Worm (Caenorhabditis elegans) whole organism, late embryonic: Measurements from ENCODE around the gene F46H6.5.

Source experiments
- K02D7.2 ChIP-seq: sonication (generic microtip); optimal IDR thresholded peaks from 2 replicates; lab custom pipeline; 2017; ENCODE audit warnings: mild to moderate bottlenecking, missing genetic modification characterization, missing compliant biosample characterization
- K09A11.1 ChIP-seq: sonication (generic microtip); optimal IDR thresholded peaks from 2 replicates; lab custom pipeline; 2017; ENCODE audit warnings: antibody characterized with exemption, mild to moderate bottlenecking, missing genetic modification characterization, missing compliant biosample characterization; ENCODE audit not compliant: insufficient read depth
- Y22D7AL.16 ChIP-seq: sonication (generic microtip); optimal IDR thresholded peaks from 2 replicates; lab custom pipeline; 2016; ENCODE audit warnings: missing genetic modification characterization, missing compliant biosample characterization
- ahr-1 ChIP-seq: sonication (generic microtip); optimal IDR thresholded peaks from 2 replicates; lab custom pipeline; 2016; ENCODE audit warnings: missing genetic modification characterization, missing compliant biosample characterization
- ceh-14 ChIP-seq: sonication (generic microtip); optimal IDR thresholded peaks from 2 replicates; lab custom pipeline; 2016; ENCODE audit warnings: missing genotype, missing genetic modification characterization, missing compliant biosample characterization
- ceh-18 ChIP-seq: sonication (generic microtip); optimal IDR thresholded peaks from 2 replicates; lab custom pipeline; 2016; ENCODE audit warnings: missing genetic modification characterization, missing compliant biosample characterization
- ceh-2 ChIP-seq: sonication (generic microtip); optimal IDR thresholded peaks from 2 replicates; lab custom pipeline; 2016; ENCODE audit warnings: missing genotype, missing genetic modification characterization, missing compliant biosample characterization
- ceh-30 ChIP-seq: fragments of 150-350 bp; optimal IDR thresholded peaks from 2 replicates; lab custom pipeline; 2014; ENCODE audit warnings: missing biosample characterization, missing genetic modification characterization
- ceh-6 ChIP-seq: fragments of 200-800 bp; sonication (Bioruptor generic); optimal IDR thresholded peaks from 2 replicates; lab custom pipeline; 2018; ENCODE audit warnings: mild to moderate bottlenecking, missing genetic modification characterization, missing compliant biosample characterization
- dmd-4 ChIP-seq: sonication (generic microtip); optimal IDR thresholded peaks from 2 replicates; lab custom pipeline; 2016; ENCODE audit warnings: borderline replicate concordance, missing genetic modification characterization, missing compliant biosample characterization
- dve-1 ChIP-seq: sonication (generic microtip); optimal IDR thresholded peaks from 2 replicates; lab custom pipeline; 2017; ENCODE audit warnings: antibody characterized with exemption, mild to moderate bottlenecking, missing genetic modification characterization, missing compliant biosample characterization
- elt-2 ChIP-seq: sonication (generic microtip); optimal IDR thresholded peaks from 2 replicates; lab custom pipeline; 2016; ENCODE audit warnings: missing genetic modification reagents, missing genetic modification characterization, missing compliant biosample characterization
- elt-4 ChIP-seq: sonication (generic microtip); optimal IDR thresholded peaks from 2 replicates; lab custom pipeline; 2016; ENCODE audit warnings: missing genetic modification characterization, missing compliant biosample characterization
- ets-4 ChIP-seq: sonication (generic microtip); optimal IDR thresholded peaks from 2 replicates; lab custom pipeline; 2016; ENCODE audit warnings: missing genetic modification characterization, missing compliant biosample characterization
- eyg-1 ChIP-seq: sonication (generic microtip); optimal IDR thresholded peaks from 2 replicates; lab custom pipeline; 2016; ENCODE audit warnings: missing genotype, missing genetic modification characterization, missing compliant biosample characterization
- fax-1 ChIP-seq: sonication (generic microtip); optimal IDR thresholded peaks from 2 replicates; lab custom pipeline; 2016; ENCODE audit warnings: missing genotype, missing genetic modification characterization, missing compliant biosample characterization
- fkh-6 ChIP-seq: sonication (generic microtip); optimal IDR thresholded peaks from 2 replicates; lab custom pipeline; 2016; ENCODE audit warnings: missing genetic modification characterization, missing compliant biosample characterization
- gmeb-2 ChIP-seq: sonication (generic microtip); optimal IDR thresholded peaks from 2 replicates; lab custom pipeline; 2016; ENCODE audit warnings: missing genetic modification characterization, inconsistent platforms, missing compliant biosample characterization
- hlh-13 ChIP-seq: fragments of 200-800 bp; sonication (Bioruptor generic); optimal IDR thresholded peaks from 2 replicates; lab custom pipeline; 2018; ENCODE audit warnings: mild to moderate bottlenecking, missing genetic modification characterization, missing compliant biosample characterization
- hlh-15 ChIP-seq: sonication (generic microtip); optimal IDR thresholded peaks from 2 replicates; lab custom pipeline; 2016; ENCODE audit warnings: missing genetic modification characterization, missing compliant biosample characterization
- mec-3 ChIP-seq: sonication (generic microtip); optimal IDR thresholded peaks from 2 replicates; lab custom pipeline; 2016; ENCODE audit warnings: borderline replicate concordance, missing genetic modification characterization, missing compliant biosample characterization
- nhr-11 ChIP-seq: fragments of 150-350 bp; optimal IDR thresholded peaks from 2 replicates; lab custom pipeline; 2014; ENCODE audit warnings: missing biosample characterization, missing genetic modification characterization
- odd-2 ChIP-seq: sonication (generic microtip); optimal IDR thresholded peaks from 2 replicates; lab custom pipeline; 2017; ENCODE audit warnings: antibody characterized with exemption, mild to moderate bottlenecking, missing genetic modification characterization, missing compliant biosample characterization
- pag-3 ChIP-seq: sonication (generic microtip); optimal IDR thresholded peaks from 2 replicates; lab custom pipeline; 2016; ENCODE audit warnings: missing compliant biosample characterization, missing genetic modification characterization, borderline replicate concordance
- pat-9 ChIP-seq: fragments of 200-800 bp; sonication (Bioruptor generic); optimal IDR thresholded peaks from 2 replicates; lab custom pipeline; 2018; ENCODE audit warnings: mild to moderate bottlenecking, missing genetic modification characterization, moderate library complexity, missing compliant biosample characterization
- pax-1 ChIP-seq: fragments of 150-350 bp; optimal IDR thresholded peaks from 2 replicates; lab custom pipeline; 2014; ENCODE audit warnings: missing biosample characterization, missing genetic modification characterization
- pha-4 ChIP-seq: fragments of 150-350 bp; optimal IDR thresholded peaks from 2 replicates; lab custom pipeline; 2018; ENCODE audit warnings: missing biosample characterization, missing genetic modification reagents, missing genetic modification characterization
- pros-1 ChIP-seq: fragments of 150-350 bp; optimal IDR thresholded peaks from 2 replicates; lab custom pipeline; 2014; ENCODE audit warnings: missing biosample characterization, missing genetic modification reagents, missing genetic modification characterization
- rnt-1 ChIP-seq: sonication (generic microtip); optimal IDR thresholded peaks from 2 replicates; lab custom pipeline; 2016; ENCODE audit warnings: missing genetic modification characterization, missing compliant biosample characterization
- sdc-2 ChIP-seq: sonication (generic microtip); optimal IDR thresholded peaks from 2 replicates; lab custom pipeline; 2016; ENCODE audit warnings: missing genotype, missing genetic modification characterization, missing compliant biosample characterization
- sox-2 ChIP-seq: fragments of 200-800 bp; sonication (Bioruptor generic); IDR thresholded peaks from 2 replicates; pipeline ENCODE4 v1.3.6; 2022; ENCODE audit warnings: missing genetic modification reagents, missing genetic modification characterization, missing compliant biosample characterization
- syd-9 ChIP-seq: sonication (generic microtip); optimal IDR thresholded peaks from 2 replicates; lab custom pipeline; 2016; ENCODE audit warnings: mild to moderate bottlenecking, missing genetic modification characterization, moderate library complexity, missing compliant biosample characterization
- tbx-2 ChIP-seq: sonication (generic microtip); optimal IDR thresholded peaks from 2 replicates; lab custom pipeline; 2016; ENCODE audit warnings: missing genetic modification characterization, missing compliant biosample characterization
- ttx-3 ChIP-seq: sonication (generic microtip); optimal IDR thresholded peaks from 2 replicates; lab custom pipeline; 2016; ENCODE audit warnings: missing genetic modification reagents, missing genetic modification characterization, missing compliant biosample characterization
- unc-3 ChIP-seq, 2 experiments: fragments of 200-800 bp in 1 of 2; sonication (Bioruptor generic) in 1 of 2; sonication (generic microtip) in 1 of 2; conservative IDR thresholded peaks in 1 of 2; optimal IDR thresholded peaks in 1 of 2; 2 replicates each; pipeline versions ENCODE4 v1.3.6 to Lab custom; 2016 to 2022; ENCODE audit warnings: missing compliant biosample characterization in 2 of 2, missing genetic modification characterization in 2 of 2, missing genetic modification reagents in 1 of 2
- unc-42 ChIP-seq: sonication (generic microtip); optimal IDR thresholded peaks from 2 replicates; lab custom pipeline; 2016; ENCODE audit warnings: missing genotype, missing genetic modification characterization, missing compliant biosample characterization
- unc-55 ChIP-seq: sonication (generic microtip); optimal IDR thresholded peaks from 2 replicates; lab custom pipeline; 2017; ENCODE audit warnings: missing biosample characterization, missing genetic modification reagents, missing genetic modification characterization
- ztf-16 ChIP-seq: sonication (generic microtip); optimal IDR thresholded peaks from 2 replicates; lab custom pipeline; 2017; ENCODE audit warnings: missing genetic modification characterization, missing compliant biosample characterization

F46H6.5 gene

DNA sequence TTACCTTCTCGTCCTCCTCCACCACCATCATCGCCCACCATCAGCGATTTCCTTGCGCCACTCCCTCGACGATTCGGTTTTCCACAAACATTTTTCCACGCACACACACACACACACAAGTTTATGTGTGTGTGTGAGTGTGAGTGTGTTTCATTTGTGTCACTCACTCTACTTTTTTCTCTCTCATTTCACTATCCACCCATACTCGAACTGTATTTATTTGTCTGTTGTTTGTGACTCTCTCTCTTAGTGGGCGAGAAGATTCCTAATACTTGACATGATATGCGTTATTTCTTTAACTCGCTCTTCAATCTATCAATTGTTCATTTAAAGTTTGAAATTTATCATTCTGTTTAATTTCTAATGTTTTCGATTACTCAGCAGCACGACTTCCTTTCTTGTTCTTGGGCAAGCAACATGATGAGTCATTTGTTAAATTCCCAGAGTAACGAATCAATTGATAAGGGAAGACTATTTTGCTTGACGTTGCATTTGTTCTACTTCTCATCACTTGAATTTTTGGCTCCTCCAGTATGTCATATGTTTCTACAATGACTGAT, 15.2 kb upstream of the F46H6.5 start:
- TF ChIP-seq nhr-11 (no peak), sox-2 (GFP tag; lab: Robert Waterston, UW) (no peak), ceh-2 (no peak), ceh-6 (GFP tag; lab: Kevin White, UChicago) (no peak), K02D7.2 (no peak), elt-4 (tag; lab: Kevin White, UChicago) (no peak), ceh-18 (tag; lab: Kevin White, UChicago) (peak; percentile 10)

DNA sequence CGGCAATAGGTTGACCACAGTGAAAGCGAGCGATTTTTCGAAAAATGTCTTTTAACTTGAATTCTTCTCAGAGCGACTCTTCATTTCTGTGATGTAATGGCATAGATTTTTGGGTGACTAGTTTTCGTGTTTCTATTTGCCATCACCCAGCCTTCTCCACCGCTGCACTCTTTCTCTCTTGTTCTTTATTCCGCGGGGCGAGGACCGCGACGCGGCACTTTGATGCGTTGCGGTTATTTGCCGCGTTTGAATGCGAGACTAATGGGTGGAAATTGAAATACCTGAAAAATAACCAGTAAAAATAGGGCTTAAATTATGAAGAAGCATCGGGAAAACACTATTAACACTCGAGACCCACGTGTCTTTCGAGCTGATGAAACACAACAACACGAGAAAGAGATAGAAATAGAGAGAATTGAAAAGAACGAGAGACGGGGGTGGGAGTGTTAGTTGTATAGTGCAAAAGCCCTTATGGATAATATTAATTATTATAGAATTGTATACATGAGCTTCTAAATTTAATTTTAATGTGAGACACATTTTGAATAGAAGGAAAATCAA, 12.2 kb upstream of the F46H6.5 start, which contains the start of gene dgk-2:
Gene dgk-2, minus strand, starts transcription at position 281 of the 561 bp plus-strand sequence.
- TF ChIP-seq tbx-2 (tag; lab: Kevin White, UChicago) (peak; percentile 26), gmeb-2 (no peak), dmd-4 (tag; lab: Kevin White, UChicago) (peak; percentile 0), unc-55 (GFP tag; lab: Kevin White, UChicago) (peak; percentile 40), sdc-2 (tag; lab: Kevin White, UChicago) (peak; percentile 12), rnt-1 (tag; lab: Kevin White, UChicago) (peak; percentile 13), syd-9 (tag; lab: Kevin White, UChicago) (no peak), unc-42 (tag; lab: Kevin White, UChicago) (peak; percentile 28), pha-4 (no peak), Y22D7AL.16 (tag; lab: Kevin White, UChicago) (no peak), ceh-6 (GFP tag; lab: Kevin White, UChicago) (no peak), pag-3 (tag; lab: Kevin White, UChicago) (no peak), ets-4 (tag; lab: Kevin White, UChicago) (no peak)

DNA sequence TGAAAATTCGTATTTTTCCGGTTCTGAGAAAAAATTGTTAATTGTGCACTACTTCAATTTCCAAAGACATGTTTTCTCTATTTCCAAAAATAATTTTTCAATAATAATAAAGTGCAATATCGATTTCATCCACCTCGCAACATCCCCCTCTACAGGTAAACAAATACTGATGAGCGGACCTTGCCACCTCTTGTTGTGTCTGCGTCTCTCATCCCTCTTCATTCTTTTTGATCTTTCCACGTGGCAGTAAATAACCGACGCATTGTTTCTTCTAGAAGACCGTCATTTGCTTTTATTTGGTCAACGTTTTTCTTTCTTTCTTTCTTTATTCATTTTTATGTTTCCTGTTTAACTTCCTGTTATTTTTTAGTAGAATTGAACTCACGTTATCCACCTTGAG, 11.3 kb upstream of the F46H6.5 start:
- TF ChIP-seq hlh-15 (tag; lab: Kevin White, UChicago), result no peak
- no peak for TF ChIP-seq ahr-1 (tag; lab: Kevin White, UChicago)
- TF ChIP-seq hlh-13, result no peak
- TF ChIP-seq ttx-3 (tag; lab: Kevin White, UChicago), result no peak
- TF ChIP-seq mec-3 (tag; lab: Kevin White, UChicago), result no peak
- TF ChIP-seq ceh-6 (GFP tag; lab: Kevin White, UChicago), result no peak
- TF ChIP-seq syd-9 (tag; lab: Kevin White, UChicago), result no peak
- no peak for TF ChIP-seq ztf-16 (tag; lab: Kevin White, UChicago)
- TF ChIP-seq pag-3 (tag; lab: Kevin White, UChicago), result no peak
- TF ChIP-seq pax-1 (tag; lab: Kevin White, UChicago), result no peak
- no peak for TF ChIP-seq elt-2 (tag; lab: Kevin White, UChicago)
- TF ChIP-seq ceh-18 (tag; lab: Kevin White, UChicago), result no peak
- TF ChIP-seq fkh-6 (tag; lab: Kevin White, UChicago), result no peak
- no peak for TF ChIP-seq K09A11.1
- no peak for TF ChIP-seq fax-1

DNA sequence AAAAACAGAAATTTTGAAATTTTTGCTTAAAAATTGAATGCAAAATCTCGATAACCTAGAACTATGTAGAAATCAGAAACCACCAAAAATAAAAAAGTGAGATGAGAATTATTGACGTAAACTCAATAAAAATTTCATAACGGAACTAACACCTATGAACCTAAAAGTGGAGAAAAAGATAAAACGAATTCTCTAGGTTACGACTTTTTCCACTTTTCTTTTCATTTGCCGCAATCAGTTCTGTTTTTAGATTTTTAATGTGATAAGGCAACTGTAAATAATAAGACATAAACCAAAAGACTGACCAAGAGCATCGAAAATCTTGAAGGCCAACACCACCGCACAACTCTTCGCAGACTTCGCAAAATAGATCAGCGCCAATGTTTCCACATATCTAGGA, 10.0 kb upstream of the F46H6.5 start:
- TF ChIP-seq K02D7.2, result no peak
- TF ChIP-seq tbx-2 (tag; lab: Kevin White, UChicago), result no peak
- no peak for TF ChIP-seq pat-9
- TF ChIP-seq ceh-14, result no peak
- TF ChIP-seq Y22D7AL.16 (tag; lab: Kevin White, UChicago), result no peak

DNA sequence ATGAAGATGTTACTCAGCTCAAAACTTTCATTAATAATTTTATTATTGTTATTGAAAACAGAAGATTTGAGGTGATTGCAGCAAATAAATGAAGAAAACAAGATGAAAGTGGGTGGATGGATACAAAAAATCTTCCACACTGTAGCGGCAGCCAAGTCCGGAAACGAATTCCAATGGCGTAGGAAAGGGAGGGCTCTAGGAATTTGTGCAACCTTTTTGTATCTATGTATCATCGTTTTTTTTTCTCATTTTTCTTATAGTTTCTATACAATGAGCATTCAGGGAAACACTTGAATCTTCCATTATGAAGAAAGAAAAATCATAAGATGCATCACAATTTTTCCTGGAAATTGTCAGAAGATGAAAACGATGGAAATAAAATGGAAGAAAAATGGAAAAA, 8.5 kb upstream of the F46H6.5 start:
- TF ChIP-seq pax-1 (tag; lab: Kevin White, UChicago) (no peak), ahr-1 (tag; lab: Kevin White, UChicago) (no peak), pros-1 (tag; lab: Kevin White, UChicago) (no peak), dve-1 (no peak), odd-2 (tag; lab: Kevin White, UChicago) (no peak), rnt-1 (tag; lab: Kevin White, UChicago) (no peak), hlh-15 (tag; lab: Kevin White, UChicago) (no peak), elt-4 (tag; lab: Kevin White, UChicago) (no peak), unc-3 (GFP tag; conservative IDR thresholded peaks at IDR 0.05; lab: Robert Waterston, UW) (no peak), unc-3 (tag; optimal IDR thresholded peaks at IDR 0.05; lab: Kevin White, UChicago) (no peak), eyg-1 (tag; lab: Kevin White, UChicago) (no peak), dmd-4 (tag; lab: Kevin White, UChicago) (no peak), ceh-30 (tag; lab: Kevin White, UChicago) (no peak)
